Fruit fly (Drosophila melanogaster) Kc167 (cell line): ENCODE measurements around the gene Prx4.

Experiments
- Sin3A ChIP-seq: fragments of >200 bp; optimal IDR thresholded peaks from 2 replicates; lab custom pipeline; 2018; ENCODE audit warnings: missing external identifiers
- psq ChIP-seq: fragments of >200 bp; optimal IDR thresholded peaks from 2 replicates; lab custom pipeline; 2017; ENCODE audit warnings: missing external identifiers

DNA sequence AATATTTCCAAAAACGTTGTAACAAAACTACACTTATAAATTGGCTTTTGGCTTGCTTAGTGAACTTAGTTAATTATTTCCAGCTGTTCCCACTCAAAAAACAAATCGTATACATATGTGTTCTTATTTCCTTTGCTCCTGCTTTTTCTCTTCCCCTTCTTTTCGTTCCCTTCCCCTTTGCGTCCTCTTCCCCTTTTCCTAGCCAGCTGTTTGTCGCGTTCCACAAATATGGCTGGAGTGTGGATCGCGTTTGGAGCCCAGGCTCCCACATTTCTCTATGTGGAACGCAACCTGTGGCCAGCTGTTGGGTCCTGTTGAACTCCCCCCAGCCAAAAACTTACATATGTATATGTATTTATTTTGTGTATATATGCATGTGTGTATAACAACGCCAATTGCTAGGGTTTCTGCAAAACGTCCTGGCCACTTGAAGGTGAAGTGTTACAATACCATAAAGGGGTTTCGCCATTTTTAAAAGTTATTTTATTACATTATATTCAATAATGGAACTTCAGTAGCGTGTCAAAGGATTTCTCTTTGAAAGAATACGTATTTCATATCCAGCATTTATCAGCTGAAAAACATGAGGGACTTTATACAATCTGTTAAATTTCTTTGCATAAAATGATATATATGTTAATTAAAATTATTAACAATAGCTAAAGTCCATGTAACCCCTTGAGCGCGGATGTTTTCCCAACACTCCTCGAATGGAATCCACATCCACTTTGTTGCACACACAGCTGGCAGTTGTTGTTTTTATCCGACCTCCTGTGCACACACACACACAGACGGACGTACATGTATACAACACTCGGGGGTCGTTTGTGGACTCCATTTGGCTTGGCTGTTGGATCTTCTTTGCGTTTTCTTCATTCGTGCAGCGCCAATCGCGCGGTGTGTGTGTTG, 29.8 kb downstream of the Prx4 start:
- TF ChIP-seq psq (lab: Kevin White, UChicago) (no peak), Sin3A (lab: Kevin White, UChicago) (no peak)
